Fruit fly (Drosophila melanogaster) whole organism, embryonic: Measurements from ENCODE around the gene barc.

ENCODE experiments used
- Antp ChIP-seq: fragments of 200-800 bp; sonication (Bioruptor generic); optimal IDR thresholded peaks from 3 replicates; lab custom pipeline; 2016; ENCODE audit warnings: missing biosample characterization, missing genetic modification characterization
- Asciz ChIP-seq: fragments of 200-800 bp; sonication (Bioruptor generic); optimal IDR thresholded peaks from 2 replicates; lab custom pipeline; 2017; ENCODE audit warnings: missing biosample characterization, mild to moderate bottlenecking, missing genetic modification characterization, missing genetic modification reagents
- B-H1 ChIP-seq: fragments of 200-800 bp; sonication (Bioruptor generic); IDR thresholded peaks from 3 replicates; pipeline ENCODE4 v1.3.6; 2022; ENCODE audit warnings: missing biosample characterization, missing genetic modification characterization
- Blimp-1 ChIP-seq: fragments of 200-800 bp; sonication (Bioruptor generic); optimal IDR thresholded peaks from 3 replicates; lab custom pipeline; 2018; ENCODE audit warnings: missing biosample characterization, missing genetic modification characterization, mild to moderate bottlenecking, moderate library complexity, missing genetic modification reagents
- Bteb2 ChIP-seq: fragments of 200-800 bp; sonication (Bioruptor generic); optimal IDR thresholded peaks from 2 replicates; lab custom pipeline; 2016; ENCODE audit warnings: missing biosample characterization, missing genetic modification characterization
- CG10147 ChIP-seq: fragments of 200-800 bp; sonication (Bioruptor generic); optimal IDR thresholded peaks from 2 replicates; lab custom pipeline; 2019; ENCODE audit warnings: missing biosample characterization, mild to moderate bottlenecking, missing genetic modification characterization, moderate library complexity
- CG1024 ChIP-seq: fragments of 200-800 bp; sonication (Bioruptor generic); IDR thresholded peaks from 2 replicates; pipeline ENCODE4 v1.3.6; 2022; ENCODE audit warnings: missing biosample characterization, missing genetic modification characterization
- CG10267 ChIP-seq: fragments of 200-800 bp; sonication (Bioruptor generic); optimal IDR thresholded peaks from 2 replicates; lab custom pipeline; 2018; ENCODE audit warnings: missing biosample characterization, mild to moderate bottlenecking, missing genetic modification characterization, moderate library complexity
- CG10321 ChIP-seq: fragments of 200-800 bp; sonication (Bioruptor generic); IDR thresholded peaks from 2 replicates; pipeline ENCODE4 v1.3.6; 2022; ENCODE audit warnings: missing biosample characterization, missing genetic modification characterization
- CG11723 ChIP-seq: fragments of 200-800 bp; sonication (Bioruptor generic); optimal IDR thresholded peaks from 2 replicates; lab custom pipeline; 2017; ENCODE audit warnings: missing biosample characterization, mild to moderate bottlenecking, missing genetic modification characterization
- CG14667 ChIP-seq: fragments of 200-800 bp; sonication (Bioruptor generic); IDR thresholded peaks from 2 replicates; pipeline ENCODE4 v1.3.6; 2022; ENCODE audit warnings: missing biosample characterization, missing genetic modification characterization
- CG15011 ChIP-seq: fragments of 200-800 bp; sonication (Bioruptor generic); optimal IDR thresholded peaks from 3 replicates; lab custom pipeline; 2018; ENCODE audit warnings: missing biosample characterization, mild to moderate bottlenecking, missing genetic modification characterization
- CG1602 ChIP-seq: fragments of 200-800 bp; sonication (Bioruptor generic); optimal IDR thresholded peaks from 3 replicates; lab custom pipeline; 2016; ENCODE audit warnings: missing biosample characterization, missing genetic modification characterization
- CG16815 ChIP-seq: fragments of 200-800 bp; sonication (Bioruptor generic); optimal IDR thresholded peaks from 3 replicates; lab custom pipeline; 2017; ENCODE audit warnings: missing biosample characterization, mild to moderate bottlenecking, missing genetic modification characterization
- CG17361 ChIP-seq: fragments of 200-800 bp; sonication (Bioruptor generic); IDR thresholded peaks from 3 replicates; pipeline ENCODE4 v1.3.6; 2022; ENCODE audit warnings: missing biosample characterization, missing genetic modification characterization
- CG18476 ChIP-seq: fragments of 200-800 bp; sonication (Bioruptor generic); optimal IDR thresholded peaks from 2 replicates; lab custom pipeline; 2016; ENCODE audit warnings: missing biosample characterization, mild to moderate bottlenecking, missing genetic modification characterization
- CG2678 ChIP-seq: fragments of 200-800 bp; sonication (Bioruptor generic); optimal IDR thresholded peaks from 3 replicates; lab custom pipeline; 2019; ENCODE audit warnings: missing biosample characterization, mild to moderate bottlenecking, missing genetic modification characterization, moderate library complexity
- CG3281 ChIP-seq: fragments of 200-800 bp; sonication (Bioruptor generic); optimal IDR thresholded peaks from 3 replicates; lab custom pipeline; 2017; ENCODE audit warnings: missing biosample characterization, mild to moderate bottlenecking, missing genetic modification characterization
- CG33213 ChIP-seq: fragments of 200-800 bp; sonication (Bioruptor generic); optimal IDR thresholded peaks from 3 replicates; lab custom pipeline; 2016; ENCODE audit warnings: missing biosample characterization, missing genetic modification characterization
- CG3726 ChIP-seq: fragments of 200-800 bp; sonication (Bioruptor generic); IDR thresholded peaks from 3 replicates; pipeline ENCODE4, ENCODE4 v1.3.6; 2022; ENCODE audit warnings: missing biosample characterization, missing genetic modification characterization
- CG3847 ChIP-seq: fragments of 200-800 bp; sonication (Bioruptor generic); IDR thresholded peaks from 2 replicates; pipeline ENCODE4 v1.3.6; 2022; ENCODE audit warnings: missing biosample characterization, missing genetic modification characterization
- CG4404 ChIP-seq: fragments of 200-800 bp; sonication (Bioruptor generic); IDR thresholded peaks from 2 replicates; pipeline ENCODE4 v1.3.6; 2022; ENCODE audit warnings: missing biosample characterization, missing genetic modification characterization
- CG4730 ChIP-seq: fragments of 200-800 bp; sonication (Bioruptor generic); IDR thresholded peaks from 2 replicates; pipeline ENCODE4 v1.3.6; 2022; ENCODE audit warnings: missing biosample characterization, missing genetic modification characterization
- CG5180 ChIP-seq: fragments of 200-800 bp; sonication (Bioruptor generic); optimal IDR thresholded peaks from 3 replicates; lab custom pipeline; 2017; ENCODE audit warnings: missing biosample characterization, missing genetic modification characterization, mild to moderate bottlenecking, moderate library complexity, missing genetic modification reagents
- CG6654 ChIP-seq: fragments of 200-800 bp; sonication (Bioruptor generic); optimal IDR thresholded peaks from 2 replicates; lab custom pipeline; 2017; ENCODE audit warnings: missing biosample characterization, mild to moderate bottlenecking, missing genetic modification characterization
- CG8281 ChIP-seq: fragments of 200-800 bp; sonication (Bioruptor generic); optimal IDR thresholded peaks from 2 replicates; lab custom pipeline; 2018; ENCODE audit warnings: missing biosample characterization, mild to moderate bottlenecking, missing genetic modification characterization, moderate library complexity
- CG9215 ChIP-seq: fragments of 200-800 bp; sonication (Bioruptor generic); IDR thresholded peaks from 2 replicates; pipeline ENCODE4 v1.3.6; 2022; ENCODE audit warnings: missing biosample characterization, missing genetic modification characterization
- D19A ChIP-seq: fragments of 200-800 bp; optimal IDR thresholded peaks from 3 replicates; lab custom pipeline; 2019; ENCODE audit warnings: missing biosample characterization, mild to moderate bottlenecking, missing genetic modification characterization, moderate library complexity
- D19B ChIP-seq: fragments of 200-800 bp; sonication (Bioruptor generic); optimal IDR thresholded peaks from 2 replicates; lab custom pipeline; 2017; ENCODE audit warnings: missing biosample characterization, mild to moderate bottlenecking, missing genetic modification characterization
- Drgx ChIP-seq: fragments of 200-800 bp; sonication (Bioruptor generic); IDR thresholded peaks from 2 replicates; pipeline ENCODE4 v1.3.6; 2022; ENCODE audit warnings: missing biosample characterization, missing genetic modification characterization
- Hr78 ChIP-seq, 2 experiments: fragments of 200-800 bp in 1 of 2; fragments of >200 bp in 1 of 2; sonication (Bioruptor generic) in 1 of 2; optimal IDR thresholded peaks; 2 replicates each; lab custom pipeline; 2017 to 2019; ENCODE audit warnings: missing biosample characterization in 2 of 2, missing genetic modification characterization in 2 of 2, mild to moderate bottlenecking in 1 of 2, moderate library complexity in 1 of 2
- Lpt ChIP-seq: fragments of >200 bp; optimal IDR thresholded peaks from 2 replicates; lab custom pipeline; 2018; ENCODE audit warnings: missing biosample characterization, missing genetic modification characterization
- MTF-1 ChIP-seq: fragments of 200-800 bp; sonication (Bioruptor generic); optimal IDR thresholded peaks from 2 replicates; lab custom pipeline; 2018; ENCODE audit warnings: missing biosample characterization, mild to moderate bottlenecking, missing genetic modification characterization, borderline replicate concordance
- NK7.1 ChIP-seq: fragments of 200-800 bp; sonication (Bioruptor generic); optimal IDR thresholded peaks from 3 replicates; lab custom pipeline; 2016; ENCODE audit warnings: missing biosample characterization, missing genetic modification characterization
- caup ChIP-seq: fragments of 200-800 bp; sonication (Bioruptor generic); optimal IDR thresholded peaks from 3 replicates; lab custom pipeline; 2017; ENCODE audit warnings: missing biosample characterization, mild to moderate bottlenecking, missing genetic modification characterization, moderate library complexity; ENCODE audit not compliant: severe bottlenecking
- crc ChIP-seq: fragments of 200-800 bp; sonication (Bioruptor generic); optimal IDR thresholded peaks from 2 replicates; lab custom pipeline; 2016; ENCODE audit warnings: missing biosample characterization, missing genetic modification characterization
- dmrt11E ChIP-seq: fragments of 200-800 bp; sonication (Bioruptor generic); optimal IDR thresholded peaks from 3 replicates; lab custom pipeline; 2018; ENCODE audit warnings: missing biosample characterization, mild to moderate bottlenecking, missing genetic modification characterization, moderate library complexity
- emc ChIP-seq: fragments of 200-800 bp; sonication (Bioruptor generic); optimal IDR thresholded peaks from 2 replicates; lab custom pipeline; 2016; ENCODE audit warnings: missing biosample characterization, missing genetic modification characterization
- en ChIP-seq: fragments of 200-800 bp; sonication (Bioruptor generic); optimal IDR thresholded peaks from 2 replicates; lab custom pipeline; 2016; ENCODE audit warnings: missing biosample characterization, missing genetic modification characterization
- inv ChIP-seq: fragments of 200-800 bp; sonication (Bioruptor generic); IDR thresholded peaks from 2 replicates; pipeline ENCODE4 v1.3.6; 2022; ENCODE audit warnings: missing biosample characterization, missing genetic modification characterization; ENCODE audit not compliant: partially characterized antibody
- nmo ChIP-seq: fragments of 200-800 bp; sonication (Bioruptor generic); optimal IDR thresholded peaks from 2 replicates; lab custom pipeline; 2018; ENCODE audit warnings: missing biosample characterization, mild to moderate bottlenecking, missing genetic modification characterization, moderate library complexity
- org-1 ChIP-seq: fragments of 200-800 bp; sonication (Bioruptor generic); optimal IDR thresholded peaks from 2 replicates; lab custom pipeline; 2017; ENCODE audit warnings: missing biosample characterization, missing genetic modification characterization
- prd ChIP-seq, 3 experiments: fragments of >200 bp in 2 of 3; fragments of 200-800 bp in 1 of 3; sonication (Bioruptor generic) in 1 of 3; optimal IDR thresholded peaks in 2 of 3; IDR thresholded peaks in 1 of 3; 2 replicates in 2 of 3; 3 replicates in 1 of 3; pipeline versions ENCODE4 v1.3.6 to Lab custom; 2017 to 2022; ENCODE audit warnings: missing biosample characterization in 1 of 3, missing genetic modification characterization in 1 of 3
- pum ChIP-seq: fragments of 200-800 bp; sonication (Bioruptor generic); optimal IDR thresholded peaks from 2 replicates; lab custom pipeline; 2016; ENCODE audit warnings: missing biosample characterization, missing genetic modification characterization
- row ChIP-seq: fragments of 200-800 bp; sonication (Bioruptor generic); IDR thresholded peaks from 3 replicates; pipeline ENCODE4 v1.3.6; 2022; ENCODE audit warnings: missing biosample characterization, missing genetic modification characterization
- sd ChIP-seq: fragments of 200-800 bp; sonication (Bioruptor generic); optimal IDR thresholded peaks from 3 replicates; lab custom pipeline; 2018; ENCODE audit warnings: missing biosample characterization, mild to moderate bottlenecking, missing genetic modification characterization, moderate library complexity
- stc ChIP-seq: fragments of 200-800 bp; sonication (Bioruptor generic); IDR thresholded peaks from 2 replicates; pipeline ENCODE4 v1.3.6; 2022; ENCODE audit warnings: missing biosample characterization, missing genetic modification characterization
- trem ChIP-seq: fragments of 200-800 bp; optimal IDR thresholded peaks from 3 replicates; lab custom pipeline; 2019; ENCODE audit warnings: missing biosample characterization, mild to moderate bottlenecking, missing genetic modification characterization, moderate library complexity
- unc-4 ChIP-seq: fragments of 200-800 bp; sonication (Bioruptor generic); IDR thresholded peaks from 2 replicates; pipeline ENCODE4 v1.3.6; 2022; ENCODE audit warnings: missing biosample characterization, missing genetic modification characterization; ENCODE audit not compliant: partially characterized antibody
- zf30C ChIP-seq: fragments of 200-800 bp; sonication (Bioruptor generic); optimal IDR thresholded peaks from 3 replicates; lab custom pipeline; 2018; ENCODE audit warnings: missing biosample characterization, mild to moderate bottlenecking, missing genetic modification characterization
- zfh1 ChIP-seq: fragments of 200-800 bp; sonication (Bioruptor generic); IDR thresholded peaks from 3 replicates; pipeline ENCODE4 v1.3.6; 2022; ENCODE audit warnings: missing biosample characterization, missing genetic modification characterization

The barc gene

DNA sequence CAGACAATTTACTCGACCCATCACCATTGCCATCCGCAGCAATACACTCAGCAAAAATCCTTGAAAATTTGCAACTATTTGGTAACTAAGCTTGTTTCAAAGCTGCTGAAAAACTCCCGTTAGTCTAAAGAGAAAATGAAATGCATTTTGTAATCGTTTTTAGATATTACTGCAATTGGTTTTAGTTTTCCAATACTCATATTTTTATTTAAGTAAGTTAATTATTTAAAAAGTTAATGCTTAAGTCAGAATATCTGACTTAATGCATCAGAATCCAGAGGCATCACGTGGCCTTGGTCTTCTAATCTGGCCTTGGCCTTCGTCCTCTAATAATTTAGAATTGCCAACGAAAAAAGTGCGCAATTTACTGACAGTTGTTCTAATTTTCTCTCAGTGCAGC lies 29.9 kb upstream of the barc start (continued):
- no peak for TF ChIP-seq caup (GFP tag; lab: Kevin White, UChicago)
- TF ChIP-seq pum = no peak
- no peak for TF ChIP-seq row (GFP tag; lab: Robert Waterston, UW)
- no peak for TF ChIP-seq CG10147 (GFP tag; lab: Kevin White, UChicago)
- no peak for TF ChIP-seq CG1024 (GFP tag; lab: Robert Waterston, UW)
- TF ChIP-seq Lpt = no peak
- TF ChIP-seq CG3726 (GFP tag; lab: Robert Waterston, UW) = no peak
- TF ChIP-seq Hr78 (GFP tag; optimal IDR thresholded peaks at IDR 0.05; lab: Kevin White, UChicago) = peak in 1 of 2 experiments; percentile 35
- TF ChIP-seq inv (GFP tag; lab: Robert Waterston, UW) = no peak
- no peak for TF ChIP-seq CG18476 (GFP tag; lab: Kevin White, UChicago)
- no peak for TF ChIP-seq CG3847
- no peak for TF ChIP-seq B-H1
- no peak for TF ChIP-seq CG9215
- TF ChIP-seq CG16815 = peak; percentile 28
- TF ChIP-seq CG10321 (GFP tag; lab: Robert Waterston, UW) = no peak
- TF ChIP-seq CG14667 = no peak
- TF ChIP-seq CG15011 (GFP tag; lab: Kevin White, UChicago) = no peak
- peak; percentile 70 for TF ChIP-seq dmrt11E (tag; lab: Kevin White, UChicago)
- peak; percentile 64 for TF ChIP-seq nmo (GFP tag; lab: Kevin White, UChicago)
- no peak for TF ChIP-seq NK7.1 (GFP tag; lab: Kevin White, UChicago)
- TF ChIP-seq emc (GFP tag; lab: Kevin White, UChicago) = no peak
- no peak for TF ChIP-seq en (GFP tag; lab: Kevin White, UChicago)
- peak; percentile 10 for TF ChIP-seq trem (tag; lab: Kevin White, UChicago)
- TF ChIP-seq CG3281 (GFP tag; lab: Kevin White, UChicago) = no peak
- peak; percentile 7 for TF ChIP-seq CG11723
- no peak for TF ChIP-seq CG6654 (GFP tag; lab: Kevin White, UChicago)
- peak; percentile 14 for TF ChIP-seq D19A (tag; lab: Kevin White, UChicago)
- no peak for TF ChIP-seq Bteb2
- TF ChIP-seq Asciz (GFP tag; lab: Kevin White, UChicago) = no peak
- TF ChIP-seq prd (optimal IDR thresholded peaks at IDR 0.05; lab: Kevin White, UChicago) = no peak
- TF ChIP-seq prd (GFP tag; IDR thresholded peaks at IDR 0.05; lab: Robert Waterston, UW) = peak; percentile 28; the same call in 1 of the 3 replicates
- TF ChIP-seq stc (GFP tag; lab: Robert Waterston, UW) = no peak
- no peak for TF ChIP-seq CG4730 (GFP tag; lab: Robert Waterston, UW)
- TF ChIP-seq zfh1 = no peak
- peak; percentile 48 for TF ChIP-seq zf30C
- no peak for TF ChIP-seq Drgx
- no peak for TF ChIP-seq CG8281 (tag; lab: Kevin White, UChicago)
- TF ChIP-seq crc = no peak
- TF ChIP-seq sd (tag; lab: Kevin White, UChicago) = no peak
- no peak for TF ChIP-seq CG5180 (GFP tag; lab: Kevin White, UChicago)
- peak; percentile 16 for TF ChIP-seq CG10267 (tag; lab: Kevin White, UChicago)
- peak; percentile 1 for TF ChIP-seq CG1602 (GFP tag; lab: Kevin White, UChicago)
- no peak for TF ChIP-seq D19B
- TF ChIP-seq CG4404 (GFP tag; lab: Robert Waterston, UW) = peak; percentile 49; the same call in 1 of the 2 replicates
- TF ChIP-seq CG2678 (tag; lab: Kevin White, UChicago) = peak; percentile 24
- TF ChIP-seq Blimp-1 = no peak
- TF ChIP-seq Antp (GFP tag; lab: Kevin White, UChicago) = no peak
- no peak for TF ChIP-seq unc-4 (GFP tag; lab: Robert Waterston, UW)
- TF ChIP-seq CG17361 (GFP tag; lab: Robert Waterston, UW) = peak; percentile 73
- TF ChIP-seq MTF-1 (GFP tag; lab: Kevin White, UChicago) = no peak
- TF ChIP-seq CG33213 (GFP tag; lab: Kevin White, UChicago) = no peak
- TF ChIP-seq org-1 (GFP tag; lab: Kevin White, UChicago) = no peak
